Fruit fly (Drosophila melanogaster): ENCODE data around the gene CG13884.
A peak's percentile ranks its signal among the peaks of the same experiment; 100 is the strongest.

The CG13884 gene

dm6 chr3L:350651-351228 is 15.5 kb downstream of the CG13884 start:
- TF ChIP-seq pan (optimal IDR thresholded peaks at IDR 0.05): no peak
- peak; percentile 72 for TF ChIP-seq h (GFP tag; optimal IDR thresholded peaks at IDR 0.05)
- TF ChIP-seq CG32264 (GFP tag; optimal IDR thresholded peaks at IDR 0.05): peak; percentile 11
- no peak for TF ChIP-seq Jra (GFP tag; optimal IDR thresholded peaks at IDR 0.05)
- TF ChIP-seq Hr83 (GFP tag; optimal IDR thresholded peaks at IDR 0.05; ENCODE audit: poor library complexity, severe bottlenecking): no peak
- no peak for TF ChIP-seq Sp1 (GFP tag; optimal IDR thresholded peaks at IDR 0.05)
- TF ChIP-seq Vsx2 (GFP tag; optimal IDR thresholded peaks at IDR 0.05; ENCODE audit: partially characterized antibody): no peak
- TF ChIP-seq foxo (GFP tag; optimal IDR thresholded peaks at IDR 0.05): peak in 1 of 2 experiments; percentile 82
- TF ChIP-seq CG9705 (GFP tag; optimal IDR thresholded peaks at IDR 0.05): no peak
- no peak for TF ChIP-seq dl (GFP tag; optimal IDR thresholded peaks at IDR 0.05; ENCODE audit: insufficient read depth in 1 of 2, partially characterized antibody in 2 of 2)
- no peak for TF ChIP-seq CrebA (GFP tag; optimal IDR thresholded peaks at IDR 0.05; ENCODE audit: borderline replicate concordance)
- no peak for TF ChIP-seq Myc (optimal IDR thresholded peaks at IDR 0.05)
- no peak for TF ChIP-seq Dif (GFP tag; optimal IDR thresholded peaks at IDR 0.05; ENCODE audit: partially characterized antibody)
- peak; percentile 52 for TF ChIP-seq OdsH (GFP tag; optimal IDR thresholded peaks at IDR 0.05)
- no peak for TF ChIP-seq Hnf4 (GFP tag; optimal IDR thresholded peaks at IDR 0.05)
- TF ChIP-seq brk (GFP tag; optimal IDR thresholded peaks at IDR 0.05): no peak
- no peak for TF ChIP-seq Mio (GFP tag; optimal IDR thresholded peaks at IDR 0.05)
- TF ChIP-seq dmrt93B (GFP tag; optimal IDR thresholded peaks at IDR 0.05): no peak
- peak; percentile 58 for TF ChIP-seq rgr (GFP tag; optimal IDR thresholded peaks at IDR 0.05)
- TF ChIP-seq sv (GFP tag; optimal IDR thresholded peaks at IDR 0.05): peak; percentile 42
- no peak for TF ChIP-seq fru (GFP tag; optimal IDR thresholded peaks at IDR 0.05)
- TF ChIP-seq ey (GFP tag; optimal IDR thresholded peaks at IDR 0.05): peak; percentile 58
- TF ChIP-seq psq (GFP tag; optimal IDR thresholded peaks at IDR 0.05): peak; percentile 44
- TF ChIP-seq Abd-B (GFP tag; optimal IDR thresholded peaks at IDR 0.05): no peak
- TF ChIP-seq Rel (GFP tag; optimal IDR thresholded peaks at IDR 0.05): no peak
- no peak for TF ChIP-seq Rel (tag; optimal IDR thresholded peaks at IDR 0.05)

DNA sequence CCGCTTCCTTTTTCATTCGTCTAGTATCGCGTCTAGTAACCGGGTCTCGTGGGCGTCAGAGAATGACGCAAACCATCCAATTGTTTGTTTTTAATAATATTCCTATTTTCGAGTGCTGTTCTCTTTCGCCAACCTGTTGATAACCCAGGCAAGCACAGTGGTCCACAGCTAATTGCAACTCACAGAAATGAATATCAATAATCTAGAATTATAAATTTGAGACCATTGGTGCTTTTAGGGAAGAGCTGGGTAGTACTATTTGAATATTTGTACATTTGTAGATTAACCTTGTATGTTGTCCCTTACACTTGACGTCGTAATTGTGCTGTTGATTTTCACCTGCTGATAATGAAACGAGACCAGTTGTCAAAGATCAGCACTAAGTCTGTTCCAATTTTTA is 16.5 kb downstream of the CG13884 start:
- peak; percentile 25 for TF ChIP-seq fru (GFP tag; optimal IDR thresholded peaks at IDR 0.05)
- TF ChIP-seq CrebA (GFP tag; optimal IDR thresholded peaks at IDR 0.05; ENCODE audit: borderline replicate concordance): no peak
- TF ChIP-seq Rel (GFP tag; optimal IDR thresholded peaks at IDR 0.05): no peak
- no peak for TF ChIP-seq Rel (tag; optimal IDR thresholded peaks at IDR 0.05)
- TF ChIP-seq foxo (GFP tag; optimal IDR thresholded peaks at IDR 0.05): peak in 1 of 2 experiments; percentile 39
- peak; percentile 8 for TF ChIP-seq woc (GFP tag; optimal IDR thresholded peaks at IDR 0.05)
- no peak for TF ChIP-seq Hnf4 (GFP tag; optimal IDR thresholded peaks at IDR 0.05)
- no peak for TF ChIP-seq sage (GFP tag; optimal IDR thresholded peaks at IDR 0.05)
- peak; percentile 44 for TF ChIP-seq rgr (GFP tag; optimal IDR thresholded peaks at IDR 0.05)
- TF ChIP-seq HLH106 (tag; optimal IDR thresholded peaks at IDR 0.05): no peak
- no peak for TF ChIP-seq CG32264 (GFP tag; optimal IDR thresholded peaks at IDR 0.05)
- TF ChIP-seq OdsH (GFP tag; optimal IDR thresholded peaks at IDR 0.05): peak; percentile 25
- TF ChIP-seq h (GFP tag; optimal IDR thresholded peaks at IDR 0.05): peak; percentile 42
- no peak for TF ChIP-seq GATAd (GFP tag; optimal IDR thresholded peaks at IDR 0.05)
- TF ChIP-seq br (GFP tag; optimal IDR thresholded peaks at IDR 0.05): peak; percentile 22
- no peak for TF ChIP-seq pan (optimal IDR thresholded peaks at IDR 0.05)
- no peak for TF ChIP-seq sv (GFP tag; optimal IDR thresholded peaks at IDR 0.05)
- TF ChIP-seq ey (GFP tag; optimal IDR thresholded peaks at IDR 0.05): peak; percentile 38
- TF ChIP-seq Abd-B (GFP tag; optimal IDR thresholded peaks at IDR 0.05): no peak
- TF ChIP-seq Hr78 (GFP tag; optimal IDR thresholded peaks at IDR 0.05): no peak
- no peak for TF ChIP-seq brk (GFP tag; optimal IDR thresholded peaks at IDR 0.05)
- no peak for TF ChIP-seq Dfd (GFP tag; optimal IDR thresholded peaks at IDR 0.05)

DNA sequence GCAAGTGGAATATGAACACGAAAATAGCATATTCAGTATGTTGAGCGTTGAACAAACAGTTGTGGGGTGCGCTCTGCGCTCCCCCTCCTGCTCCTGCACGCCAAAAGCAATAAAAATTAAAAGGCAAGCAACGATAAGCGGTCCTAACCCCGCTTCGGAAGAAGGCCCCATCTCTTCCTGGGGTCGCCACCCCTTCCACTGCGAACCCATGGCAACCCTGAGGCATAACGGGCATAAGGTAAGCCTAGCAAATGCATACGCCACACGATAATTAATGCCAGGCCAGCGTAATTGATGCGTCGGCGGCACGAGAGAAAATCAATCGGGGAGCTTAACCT is 17.9 kb downstream of the CG13884 start:
- no peak for TF ChIP-seq Sp1 (GFP tag; optimal IDR thresholded peaks at IDR 0.05)
- no peak for TF ChIP-seq dl (GFP tag; optimal IDR thresholded peaks at IDR 0.05; ENCODE audit: insufficient read depth in 1 of 2, partially characterized antibody in 2 of 2)

All from whole organism, wandering third instar larva.